Fruit fly (Drosophila melanogaster) whole organism, adult: Measurements from ENCODE around the gene CG4301.
A peak's percentile ranks its signal among the peaks of the same experiment; 100 is the strongest.

Experiments used
- CG11617 ChIP-seq: fragments of 200-800 bp; sonication (Bioruptor generic); optimal IDR thresholded peaks from 2 replicates; lab custom pipeline; 2017; ENCODE audit warnings: mild to moderate bottlenecking, missing biosample characterization, missing genetic modification reagents, missing genetic modification characterization
- CG12768 ChIP-seq: fragments of 200-800 bp; sonication (Bioruptor generic); optimal IDR thresholded peaks from 2 replicates; lab custom pipeline; 2017; ENCODE audit warnings: missing biosample characterization, missing genetic modification characterization, mild to moderate bottlenecking, moderate library complexity, missing genetic modification reagents
- CG14711 ChIP-seq: fragments of 200-800 bp; sonication (Bioruptor generic); optimal IDR thresholded peaks from 2 replicates; lab custom pipeline; 2018; ENCODE audit warnings: missing biosample characterization, mild to moderate bottlenecking, missing genetic modification characterization, moderate library complexity
- CG1620 ChIP-seq: fragments of 200-800 bp; sonication (Bioruptor generic); optimal IDR thresholded peaks from 2 replicates; lab custom pipeline; 2016; ENCODE audit warnings: missing biosample characterization, missing genetic modification characterization
- CG33017 ChIP-seq: fragments of 200-800 bp; sonication (Bioruptor generic); optimal IDR thresholded peaks from 2 replicates; lab custom pipeline; 2018; ENCODE audit warnings: missing biosample characterization, mild to moderate bottlenecking, missing genetic modification characterization, moderate library complexity
- CG5204 ChIP-seq: fragments of 200-800 bp; sonication (Bioruptor generic); optimal IDR thresholded peaks from 2 replicates; lab custom pipeline; 2016; ENCODE audit warnings: missing biosample characterization, missing genetic modification characterization
- CG7045 ChIP-seq: fragments of 200-800 bp; sonication (Bioruptor generic); optimal IDR thresholded peaks from 2 replicates; lab custom pipeline; 2017; ENCODE audit warnings: missing biosample characterization, mild to moderate bottlenecking, missing genetic modification characterization
- CG7101 ChIP-seq: fragments of 200-800 bp; sonication (Bioruptor generic); optimal IDR thresholded peaks from 2 replicates; lab custom pipeline; 2018; ENCODE audit warnings: missing biosample characterization, mild to moderate bottlenecking, missing genetic modification characterization, moderate library complexity
- Clk ChIP-seq: fragments of 200-800 bp; sonication (Bioruptor generic); optimal IDR thresholded peaks from 2 replicates; lab custom pipeline; 2017; ENCODE audit warnings: missing biosample characterization, missing genetic modification characterization
- Crg-1 ChIP-seq: fragments of 200-800 bp; sonication (Bioruptor generic); optimal IDR thresholded peaks from 2 replicates; lab custom pipeline; 2016; ENCODE audit warnings: missing biosample characterization, missing genetic modification characterization
- Hr96 ChIP-seq: fragments of 200-800 bp; sonication (Bioruptor generic); optimal IDR thresholded peaks from 2 replicates; lab custom pipeline; 2016; ENCODE audit warnings: missing biosample characterization, missing genetic modification characterization
- Mnt ChIP-seq: fragments of 200-800 bp; sonication (Bioruptor generic); optimal IDR thresholded peaks from 2 replicates; lab custom pipeline; 2016; ENCODE audit warnings: missing biosample characterization, mild to moderate bottlenecking, missing genetic modification characterization
- bab1 ChIP-seq: fragments of 200-800 bp; sonication (Bioruptor generic); optimal IDR thresholded peaks from 3 replicates; lab custom pipeline; 2019; ENCODE audit warnings: missing biosample characterization, mild to moderate bottlenecking, missing genetic modification characterization, moderate library complexity
- cic ChIP-seq: fragments of 200-800 bp; sonication (Bioruptor generic); optimal IDR thresholded peaks from 2 replicates; lab custom pipeline; 2017; ENCODE audit warnings: missing biosample characterization, mild to moderate bottlenecking, missing genetic modification characterization, moderate library complexity
- cnc ChIP-seq, 2 experiments: fragments of >200 bp; optimal IDR thresholded peaks; 2 replicates each; lab custom pipeline; 2017
- kay ChIP-seq: fragments of 200-800 bp; sonication (Bioruptor generic); peaks from one replicate; lab custom pipeline; 2016; ENCODE audit warnings: missing biosample characterization, missing genetic modification characterization, borderline replicate concordance
- ovo ChIP-seq: fragments of 200-800 bp; sonication (Bioruptor generic); optimal IDR thresholded peaks from 2 replicates; lab custom pipeline; 2016; ENCODE audit warnings: missing biosample characterization, missing genetic modification characterization
- pad ChIP-seq: fragments of 200-800 bp; sonication (Bioruptor generic); optimal IDR thresholded peaks from 3 replicates; lab custom pipeline; 2017; ENCODE audit warnings: missing biosample characterization, missing genetic modification characterization, mild to moderate bottlenecking, moderate library complexity, missing genetic modification reagents
- tj ChIP-seq: fragments of 200-800 bp; sonication (Bioruptor generic); optimal IDR thresholded peaks from 3 replicates; lab custom pipeline; 2017; ENCODE audit warnings: missing biosample characterization, mild to moderate bottlenecking, missing genetic modification characterization, moderate library complexity
- toe ChIP-seq: fragments of 200-800 bp; sonication (Bioruptor generic); optimal IDR thresholded peaks from 2 replicates; lab custom pipeline; 2016; ENCODE audit warnings: missing biosample characterization, missing genetic modification characterization

The CG4301 gene

dm6 chrX:16414451-16415368, 9.4 kb downstream of the CG4301 start, which contains the start of gene Traf-like:
Gene Traf-like (plus strand): TSS chrX:16415046.
- TF ChIP-seq CG7045 (GFP tag; lab: Kevin White, UChicago) (no peak), Clk (GFP tag; lab: Kevin White, UChicago) (no peak), cic (GFP tag; lab: Kevin White, UChicago) (peak; percentile 38), pad (no peak), Mnt (GFP tag; lab: Kevin White, UChicago) (peak; percentile 22), kay (GFP tag; lab: Kevin White, UChicago) (peak; percentile 55), CG33017 (tag; lab: Kevin White, UChicago) (no peak)

- TF ChIP-seq cnc (optimal IDR thresholded peaks at IDR 0.05; lab: Kevin White, UChicago): no peak
- no peak for TF ChIP-seq CG5204 (GFP tag; lab: Kevin White, UChicago)
- no peak for TF ChIP-seq ovo (GFP tag; lab: Kevin White, UChicago)
Observed at dm6 chrX:16420048-16420447, 14.7 kb downstream of the CG4301 start.

dm6 chrX:16420878-16421277, 15.6 kb downstream of the CG4301 start:
- TF ChIP-seq CG5204 (GFP tag; lab: Kevin White, UChicago) (no peak), Crg-1 (no peak), CG11617 (no peak), kay (GFP tag; lab: Kevin White, UChicago) (peak; percentile 56)

DNA sequence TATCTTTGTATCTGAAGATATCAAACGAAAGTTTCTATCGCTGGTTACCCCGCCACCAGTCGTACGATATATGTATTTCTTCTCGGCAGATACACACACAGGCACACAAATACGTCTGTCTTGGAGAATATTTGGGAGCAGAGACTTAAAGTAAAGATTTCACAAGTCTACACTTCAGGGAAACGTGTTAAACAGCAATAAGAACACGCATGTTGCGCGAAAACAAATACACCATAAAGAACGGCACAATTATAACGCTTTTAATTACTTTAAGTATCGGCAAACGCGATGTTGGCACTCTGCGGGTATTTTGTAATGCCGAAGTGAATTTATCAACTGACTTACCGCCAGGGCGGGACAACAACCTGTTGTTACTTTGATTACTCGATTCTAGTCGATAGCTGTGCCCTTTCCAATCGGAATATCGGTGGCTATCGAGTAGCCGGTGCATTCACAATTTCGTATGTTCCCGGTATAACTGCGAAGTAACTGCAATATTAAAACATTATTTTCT, 16.6 kb downstream of the CG4301 start, which contains the start of gene AnxB11:
AnxB11 (minus strand) TSS at position 367 of the 514 bp plus-strand sequence.
- TF ChIP-seq toe (GFP tag; lab: Kevin White, UChicago) (no peak), kay (GFP tag; lab: Kevin White, UChicago) (no peak), cnc (optimal IDR thresholded peaks at IDR 0.05; lab: Kevin White, UChicago) (no peak), Hr96 (GFP tag; lab: Kevin White, UChicago) (no peak), ovo (GFP tag; lab: Kevin White, UChicago) (no peak), CG7045 (GFP tag; lab: Kevin White, UChicago) (no peak), Mnt (GFP tag; lab: Kevin White, UChicago) (peak; percentile 69), CG7101 (no peak), CG14711 (tag; lab: Kevin White, UChicago) (no peak), CG11617 (no peak), Clk (GFP tag; lab: Kevin White, UChicago) (no peak), cic (GFP tag; lab: Kevin White, UChicago) (no peak), Crg-1 (no peak), bab1 (GFP tag; lab: Kevin White, UChicago) (peak; percentile 6), pad (peak; percentile 55), CG33017 (tag; lab: Kevin White, UChicago) (no peak), CG5204 (GFP tag; lab: Kevin White, UChicago) (no peak), CG12768 (GFP tag; lab: Kevin White, UChicago) (no peak), CG1620 (GFP tag; lab: Kevin White, UChicago) (no peak), tj (peak; percentile 18)

DNA sequence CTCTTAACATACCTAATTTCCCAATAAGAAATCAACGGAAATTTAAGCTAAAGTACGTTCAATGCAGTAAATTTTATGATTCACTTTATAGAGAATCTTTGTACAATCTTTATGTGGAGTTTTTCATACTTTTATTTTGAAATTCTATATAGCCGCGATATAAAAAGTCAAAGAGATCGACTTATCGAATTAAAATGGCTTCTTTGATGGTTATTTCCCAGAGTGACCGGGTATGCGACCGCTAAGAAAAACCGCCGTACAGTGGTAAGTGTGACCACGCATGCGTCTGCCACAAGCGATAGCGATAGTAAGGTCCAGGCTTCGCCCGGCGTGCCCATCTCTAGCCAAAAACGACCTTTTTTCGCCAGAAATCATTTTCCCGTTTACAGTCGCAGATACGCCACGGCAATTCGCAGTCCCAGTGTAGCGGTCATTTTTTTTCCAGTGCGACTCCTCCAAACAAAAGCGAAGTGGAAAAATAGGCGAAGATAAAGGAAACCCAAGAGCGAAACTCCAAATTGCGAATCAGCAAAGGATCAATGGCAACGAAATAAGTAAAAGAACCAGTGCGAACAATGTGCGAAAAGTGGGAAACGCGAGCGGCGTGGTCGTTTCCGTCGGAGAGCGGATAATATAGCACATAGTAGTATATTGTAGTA, 17.3 kb downstream of the CG4301 start, which contains the start of gene hang:
hang (plus strand) TSS at position 366 of the 659 bp plus-strand sequence.
- TF ChIP-seq CG12768 (GFP tag; lab: Kevin White, UChicago): no peak
- TF ChIP-seq cic (GFP tag; lab: Kevin White, UChicago): peak; percentile 42
- TF ChIP-seq CG7045 (GFP tag; lab: Kevin White, UChicago): no peak
- no peak for TF ChIP-seq pad
- peak; percentile 25 for TF ChIP-seq Crg-1
- TF ChIP-seq kay (GFP tag; lab: Kevin White, UChicago): no peak
- TF ChIP-seq Hr96 (GFP tag; lab: Kevin White, UChicago): peak; percentile 6
- peak; percentile 65 for TF ChIP-seq CG11617
- peak; percentile 37 for TF ChIP-seq CG7101
- TF ChIP-seq CG1620 (GFP tag; lab: Kevin White, UChicago): peak; percentile 37
- peak; percentile 20 for TF ChIP-seq bab1 (GFP tag; lab: Kevin White, UChicago)
- TF ChIP-seq toe (GFP tag; lab: Kevin White, UChicago): no peak
- TF ChIP-seq CG14711 (tag; lab: Kevin White, UChicago): peak; percentile 8
- no peak for TF ChIP-seq CG5204 (GFP tag; lab: Kevin White, UChicago)
- TF ChIP-seq ovo (GFP tag; lab: Kevin White, UChicago): peak; percentile 45
- TF ChIP-seq tj: no peak
- no peak for TF ChIP-seq CG33017 (tag; lab: Kevin White, UChicago)
- no peak for TF ChIP-seq Clk (GFP tag; lab: Kevin White, UChicago)
- no peak for TF ChIP-seq cnc (optimal IDR thresholded peaks at IDR 0.05; lab: Kevin White, UChicago)
- peak; percentile 83 for TF ChIP-seq Mnt (GFP tag; lab: Kevin White, UChicago)

- TF ChIP-seq tj: peak; percentile 59
- TF ChIP-seq CG33017 (tag; lab: Kevin White, UChicago): no peak
- TF ChIP-seq Hr96 (GFP tag; lab: Kevin White, UChicago): peak; percentile 44
- peak; percentile 19 for TF ChIP-seq CG11617
- TF ChIP-seq CG12768 (GFP tag; lab: Kevin White, UChicago): no peak
- TF ChIP-seq bab1 (GFP tag; lab: Kevin White, UChicago): peak; percentile 82
- peak; percentile 7 for TF ChIP-seq cic (GFP tag; lab: Kevin White, UChicago)
Observed at dm6 chrX:16423125-16423509, 17.8 kb downstream of the CG4301 start.
